Fruit fly (Drosophila melanogaster) whole organism, prepupa: ENCODE measurements around the gene cnir.

Source experiments
- Blimp-1 ChIP-seq: fragments of 200-800 bp; sonication (Bioruptor generic); optimal IDR thresholded peaks from 3 replicates; lab custom pipeline; 2017; ENCODE audit warnings: missing biosample characterization, missing genetic modification characterization, mild to moderate bottlenecking, moderate library complexity, missing genetic modification reagents
- CG32006 ChIP-seq: fragments of 200-800 bp; sonication (Bioruptor generic); optimal IDR thresholded peaks from 3 replicates; lab custom pipeline; 2017; ENCODE audit warnings: missing biosample characterization, mild to moderate bottlenecking, missing genetic modification characterization
- CG6792 ChIP-seq: fragments of 200-800 bp; sonication (Bioruptor generic); optimal IDR thresholded peaks from 3 replicates; lab custom pipeline; 2016; ENCODE audit warnings: missing biosample characterization, missing genetic modification characterization
- Eip78C ChIP-seq: fragments of 200-800 bp; sonication (Bioruptor generic); peaks from one replicate; lab custom pipeline; 2016; ENCODE audit warnings: missing biosample characterization, missing genetic modification characterization
- Lpt ChIP-seq: fragments of 200-800 bp; sonication (Bioruptor generic); optimal IDR thresholded peaks from 3 replicates; lab custom pipeline; 2016; ENCODE audit warnings: missing biosample characterization, missing genetic modification characterization
- Sox14 ChIP-seq: fragments of 200-800 bp; sonication (Bioruptor generic); optimal IDR thresholded peaks from 3 replicates; lab custom pipeline; 2016; ENCODE audit warnings: missing biosample characterization, missing genetic modification characterization
- eg ChIP-seq: fragments of 200-800 bp; sonication (Bioruptor generic); IDR thresholded peaks from 3 replicates; pipeline ENCODE4 v1.3.6; 2022; ENCODE audit warnings: missing biosample characterization, missing genetic modification characterization
- esn ChIP-seq: fragments of 200-800 bp; sonication (Bioruptor generic); optimal IDR thresholded peaks from 2 replicates; lab custom pipeline; 2016; ENCODE audit warnings: missing biosample characterization, mild to moderate bottlenecking, missing genetic modification characterization, moderate library complexity
- fkh ChIP-seq: fragments of 200-800 bp; sonication (Bioruptor generic); optimal IDR thresholded peaks from 3 replicates; lab custom pipeline; 2017; ENCODE audit warnings: missing biosample characterization, mild to moderate bottlenecking, missing genetic modification characterization, moderate library complexity
- lz ChIP-seq: fragments of 200-800 bp; sonication (Bioruptor generic); optimal IDR thresholded peaks from 3 replicates; lab custom pipeline; 2016; ENCODE audit warnings: missing biosample characterization, missing genetic modification characterization
- spab ChIP-seq: fragments of 200-800 bp; sonication (Bioruptor generic); optimal IDR thresholded peaks from 2 replicates; lab custom pipeline; 2017; ENCODE audit warnings: missing biosample characterization, mild to moderate bottlenecking, missing genetic modification characterization, missing genetic modification reagents
- topi ChIP-seq: fragments of 200-800 bp; sonication (Bioruptor generic); optimal IDR thresholded peaks from 3 replicates; lab custom pipeline; 2016; ENCODE audit warnings: missing biosample characterization, missing genetic modification characterization

Gene cnir

DNA sequence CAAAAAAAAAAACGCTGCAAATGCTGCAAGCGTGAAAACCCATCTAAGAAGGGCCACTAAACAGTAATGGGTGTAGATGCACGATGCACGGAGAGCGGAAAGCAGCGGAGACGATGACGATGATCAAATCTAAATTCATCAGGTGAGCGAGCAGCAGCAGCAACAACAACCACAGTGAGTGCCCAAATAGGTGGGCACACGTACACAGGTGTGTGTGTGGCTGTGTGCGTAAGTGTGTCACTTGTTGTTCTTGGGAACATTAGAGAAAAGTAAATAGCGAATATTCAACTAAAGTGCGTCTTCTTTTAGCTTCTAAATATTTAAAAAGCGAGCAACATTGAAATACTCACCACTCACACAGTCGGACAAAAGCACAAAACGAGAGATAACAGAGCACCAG lies 46.4 kb downstream of the cnir start:
- peak; percentile 60 for TF ChIP-seq fkh (GFP tag; lab: Kevin White, UChicago)
- TF ChIP-seq spab (GFP tag; lab: Kevin White, UChicago) = no peak

DNA sequence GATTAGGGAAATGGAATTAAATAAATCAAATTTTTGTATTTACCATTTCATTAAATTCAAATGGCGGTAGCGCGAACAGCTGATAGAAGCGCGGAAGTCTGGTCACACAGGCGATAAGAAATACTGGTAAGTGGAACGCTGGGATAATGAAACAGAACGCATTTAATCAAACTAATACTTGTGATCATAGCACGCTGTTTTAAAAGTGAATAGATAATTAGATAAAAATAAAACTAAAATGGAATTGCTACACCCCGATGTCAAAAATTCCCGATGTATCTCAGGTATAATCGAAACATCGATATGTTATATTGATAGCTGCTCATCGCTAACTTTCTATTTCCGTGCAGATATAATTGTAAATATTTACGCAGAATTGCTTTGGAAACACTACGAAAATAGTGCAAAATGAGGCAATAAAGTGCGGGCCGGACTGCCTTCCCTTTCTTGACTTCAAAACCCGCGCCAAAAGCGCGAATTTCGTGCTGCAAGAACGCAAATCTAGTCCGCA lies 46.9 kb downstream of the cnir start, which contains the start of the genes okr and CG3558:
Gene okr, minus strand, starts transcription at position 96 of the 511 bp plus-strand sequence.
Gene CG3558, plus strand, starts transcription at position 207 of the 511 bp plus-strand sequence.
- TF ChIP-seq esn (peak; percentile 32), fkh (GFP tag; lab: Kevin White, UChicago) (peak; percentile 71), Blimp-1 (GFP tag; lab: Kevin White, UChicago) (peak; percentile 79), lz (GFP tag; lab: Kevin White, UChicago) (peak; percentile 13), Sox14 (GFP tag; lab: Kevin White, UChicago) (no peak), eg (no peak), Eip78C (GFP tag; lab: Kevin White, UChicago) (peak; percentile 75), topi (GFP tag; lab: Kevin White, UChicago) (no peak), Lpt (no peak), spab (GFP tag; lab: Kevin White, UChicago) (no peak), CG6792 (no peak), CG32006 (GFP tag; lab: Kevin White, UChicago) (no peak)
